Fruit fly (Drosophila melanogaster): Measurements from ENCODE around the gene CG31300.

The CG31300 gene

dm6 chr3R:25265589-25266201, 17.7 kb upstream of the CG31300 start, which contains the start of the genes GlnRS and RIOK2 (continued):
- TF ChIP-seq CG2116 (GFP tag; optimal IDR thresholded peaks at IDR 0.05) (peak; percentile 85), CG3407 (GFP tag; optimal IDR thresholded peaks at IDR 0.05) (no peak), Nf-YA (GFP tag; IDR thresholded peaks at IDR 0.05) (no peak), dysf (GFP tag; IDR thresholded peaks at IDR 0.05) (no peak), CG6689 (GFP tag; IDR thresholded peaks at IDR 0.05) (no peak), Nf-YC (tag; optimal IDR thresholded peaks at IDR 0.05) (no peak), dati (GFP tag; IDR thresholded peaks at IDR 0.05) (no peak), MESR4 (GFP tag; optimal IDR thresholded peaks at IDR 0.05) (peak; percentile 95), nmo (GFP tag; optimal IDR thresholded peaks at IDR 0.05) (peak; percentile 71), Awh (GFP tag; IDR thresholded peaks at IDR 0.05) (no peak), ash1 (GFP tag; optimal IDR thresholded peaks at IDR 0.05) (no peak), Taf1 (GFP tag; IDR thresholded peaks at IDR 0.05) (no peak), chn (GFP tag; optimal IDR thresholded peaks at IDR 0.05) (no peak), bowl (GFP tag; IDR thresholded peaks at IDR 0.05) (no peak), CG11695 (GFP tag; IDR thresholded peaks at IDR 0.05) (no peak), CG33557 (GFP tag; optimal IDR thresholded peaks at IDR 0.05) (no peak), NC2α (GFP tag; optimal IDR thresholded peaks at IDR 0.05) (no peak), insv (GFP tag; optimal IDR thresholded peaks at IDR 0.05) (no peak), CG5245 (GFP tag; optimal IDR thresholded peaks at IDR 0.05) (no peak), BtbVII (GFP tag; optimal IDR thresholded peaks at IDR 0.05) (no peak), her (GFP tag; optimal IDR thresholded peaks at IDR 0.05) (no peak), Ets97D (GFP tag; optimal IDR thresholded peaks at IDR 0.05) (peak; percentile 85), HLH54F (GFP tag; optimal IDR thresholded peaks at IDR 0.05) (no peak), CG2202 (tag; optimal IDR thresholded peaks at IDR 0.05) (no peak), Pdp1 (GFP tag; optimal IDR thresholded peaks at IDR 0.05) (no peak), CG15073 (GFP tag; optimal IDR thresholded peaks at IDR 0.05) (no peak), unc-4 (GFP tag; IDR thresholded peaks at IDR 0.05; ENCODE audit: partially characterized antibody) (peak; percentile 97), Ravus (GFP tag; IDR thresholded peaks at IDR 0.05) (no peak), chinmo (GFP tag; IDR thresholded peaks at IDR 0.05; ENCODE audit: partially characterized antibody) (peak; percentile 100), bsh (GFP tag; optimal IDR thresholded peaks at IDR 0.05) (no peak), CG12236 (GFP tag; optimal IDR thresholded peaks at IDR 0.05) (no peak), row (GFP tag; IDR thresholded peaks at IDR 0.05) (peak; percentile 74), CG18764 (GFP tag; optimal IDR thresholded peaks at IDR 0.05) (no peak), CG14965 (GFP tag; optimal IDR thresholded peaks at IDR 0.05; ENCODE audit: borderline replicate concordance) (no peak), dimm (GFP tag; IDR thresholded peaks at IDR 0.05) (no peak), Nf-YB (GFP tag; optimal IDR thresholded peaks at IDR 0.05) (no peak), CG8478 (optimal IDR thresholded peaks at IDR 0.05) (no peak), CG6791 (GFP tag; IDR thresholded peaks at IDR 0.05; ENCODE audit: partially characterized antibody) (peak; percentile 97), CG11398 (GFP tag; optimal IDR thresholded peaks at IDR 0.05) (no peak), peb (GFP tag; IDR thresholded peaks at IDR 0.05) (no peak), ewg (GFP tag; optimal IDR thresholded peaks at IDR 0.05) (no peak), CG10274 (GFP tag; optimal IDR thresholded peaks at IDR 0.05) (no peak), Hr51 (GFP tag; optimal IDR thresholded peaks at IDR 0.05) (no peak), CG12071 (GFP tag; optimal IDR thresholded peaks at IDR 0.05) (no peak), run (tag; optimal IDR thresholded peaks at IDR 0.05) (no peak), CG14710 (tag; optimal IDR thresholded peaks at IDR 0.05) (no peak), CG6272 (GFP tag; IDR thresholded peaks at IDR 0.05) (no peak), CG13624 (GFP tag; optimal IDR thresholded peaks at IDR 0.05) (peak; percentile 75), CG2889 (GFP tag; IDR thresholded peaks at IDR 0.05) (no peak), CG10654 (GFP tag; optimal IDR thresholded peaks at IDR 0.05) (no peak), CG18619 (GFP tag; optimal IDR thresholded peaks at IDR 0.05) (no peak)
